Fruit fly (Drosophila melanogaster) whole organism, prepupa: Measurements from ENCODE around the gene CG32987.

Source experiments
- CG10631 ChIP-seq: fragments of 200-800 bp; sonication (Bioruptor generic); optimal IDR thresholded peaks from 2 replicates; lab custom pipeline; 2016; ENCODE audit warnings: missing biosample characterization, missing genetic modification characterization
- CG10669 ChIP-seq: fragments of 200-800 bp; sonication (Bioruptor generic); optimal IDR thresholded peaks from 3 replicates; lab custom pipeline; 2018; ENCODE audit warnings: missing biosample characterization, mild to moderate bottlenecking, missing genetic modification characterization, moderate library complexity
- CG11294 ChIP-seq: fragments of 200-800 bp; sonication (Bioruptor generic); IDR thresholded peaks from 2 replicates; pipeline ENCODE4 v1.3.6; 2022; ENCODE audit warnings: missing biosample characterization, missing genetic modification characterization
- CG11762 ChIP-seq: fragments of 200-800 bp; sonication (Bioruptor generic); optimal IDR thresholded peaks from 3 replicates; lab custom pipeline; 2016; ENCODE audit warnings: missing biosample characterization, missing genetic modification characterization; ENCODE audit not compliant: insufficient read depth
- CG11902 ChIP-seq: fragments of 200-800 bp; sonication (Bioruptor generic); optimal IDR thresholded peaks from 3 replicates; lab custom pipeline; 2016; ENCODE audit warnings: missing biosample characterization, missing genetic modification characterization
- CG15336 ChIP-seq: fragments of 200-800 bp; sonication (Bioruptor generic); IDR thresholded peaks from 2 replicates; pipeline ENCODE4 v1.3.6; 2022; ENCODE audit warnings: missing biosample characterization, missing genetic modification characterization
- CG1621 ChIP-seq: fragments of 200-800 bp; sonication (Bioruptor generic); optimal IDR thresholded peaks from 3 replicates; lab custom pipeline; 2018; ENCODE audit warnings: missing biosample characterization, mild to moderate bottlenecking, missing genetic modification characterization
- CG16779 ChIP-seq: fragments of 200-800 bp; sonication (Bioruptor generic); optimal IDR thresholded peaks from 3 replicates; lab custom pipeline; 2017; ENCODE audit warnings: missing biosample characterization, mild to moderate bottlenecking, missing genetic modification characterization
- CG3032 ChIP-seq: fragments of 200-800 bp; optimal IDR thresholded peaks from 2 replicates; lab custom pipeline; 2019; ENCODE audit warnings: missing biosample characterization, mild to moderate bottlenecking, missing genetic modification characterization, moderate library complexity
- CG32006 ChIP-seq: fragments of 200-800 bp; sonication (Bioruptor generic); optimal IDR thresholded peaks from 3 replicates; lab custom pipeline; 2017; ENCODE audit warnings: missing biosample characterization, mild to moderate bottlenecking, missing genetic modification characterization
- CG34406 ChIP-seq: fragments of 200-800 bp; sonication (Bioruptor generic); optimal IDR thresholded peaks from 3 replicates; lab custom pipeline; 2016; ENCODE audit warnings: missing biosample characterization, missing genetic modification characterization
- CG3919 ChIP-seq: fragments of 200-800 bp; sonication (Bioruptor generic); optimal IDR thresholded peaks from 3 replicates; lab custom pipeline; 2016; ENCODE audit warnings: missing biosample characterization, missing genetic modification characterization
- CG6792 ChIP-seq: fragments of 200-800 bp; sonication (Bioruptor generic); optimal IDR thresholded peaks from 3 replicates; lab custom pipeline; 2016; ENCODE audit warnings: missing biosample characterization, missing genetic modification characterization
- CG6808 ChIP-seq: fragments of 200-800 bp; sonication (Bioruptor generic); optimal IDR thresholded peaks from 3 replicates; lab custom pipeline; 2017; ENCODE audit warnings: missing biosample characterization, missing genetic modification characterization, mild to moderate bottlenecking, moderate library complexity, missing genetic modification reagents
- CG7368 ChIP-seq: fragments of 200-800 bp; sonication (Bioruptor generic); optimal IDR thresholded peaks from 3 replicates; lab custom pipeline; 2016; ENCODE audit warnings: missing biosample characterization, missing genetic modification characterization
- CG8119 ChIP-seq: fragments of 200-800 bp; sonication (Bioruptor generic); IDR thresholded peaks from 3 replicates; pipeline ENCODE4 v1.3.6; 2022; ENCODE audit warnings: missing biosample characterization, missing genetic modification characterization
- CG8632 ChIP-seq: fragments of 200-800 bp; sonication (Bioruptor generic); optimal IDR thresholded peaks from 3 replicates; lab custom pipeline; 2016; ENCODE audit warnings: missing biosample characterization, missing genetic modification characterization
- CG9139 ChIP-seq: fragments of 200-800 bp; sonication (Bioruptor generic); optimal IDR thresholded peaks from 3 replicates; lab custom pipeline; 2017; ENCODE audit warnings: missing biosample characterization, mild to moderate bottlenecking, missing genetic modification characterization
- Eip78C ChIP-seq: fragments of 200-800 bp; sonication (Bioruptor generic); peaks from one replicate; lab custom pipeline; 2016; ENCODE audit warnings: missing biosample characterization, missing genetic modification characterization
- Eip93F ChIP-seq: fragments of 200-800 bp; sonication (Bioruptor generic); optimal IDR thresholded peaks from 2 replicates; lab custom pipeline; 2016; ENCODE audit warnings: missing biosample characterization, mild to moderate bottlenecking, missing genetic modification characterization
- Ets96B ChIP-seq: fragments of 200-800 bp; optimal IDR thresholded peaks from 2 replicates; lab custom pipeline; 2019; ENCODE audit warnings: missing biosample characterization, mild to moderate bottlenecking, missing genetic modification characterization, moderate library complexity
- Hr39 ChIP-seq: fragments of 200-800 bp; sonication (Bioruptor generic); optimal IDR thresholded peaks from 2 replicates; lab custom pipeline; 2016; ENCODE audit warnings: missing biosample characterization, missing genetic modification characterization
- Hr4 ChIP-seq: fragments of 200-800 bp; sonication (Bioruptor generic); optimal IDR thresholded peaks from 3 replicates; lab custom pipeline; 2016; ENCODE audit warnings: missing biosample characterization, missing genetic modification characterization
- Lpt ChIP-seq: fragments of 200-800 bp; sonication (Bioruptor generic); optimal IDR thresholded peaks from 3 replicates; lab custom pipeline; 2016; ENCODE audit warnings: missing biosample characterization, missing genetic modification characterization
- Met ChIP-seq: fragments of 200-800 bp; sonication (Bioruptor generic); optimal IDR thresholded peaks from 3 replicates; lab custom pipeline; 2016; ENCODE audit warnings: missing biosample characterization, missing genetic modification characterization
- OdsH ChIP-seq: fragments of 200-800 bp; sonication (Bioruptor generic); optimal IDR thresholded peaks from 3 replicates; lab custom pipeline; 2016; ENCODE audit warnings: missing biosample characterization, missing genetic modification characterization
- Smox ChIP-seq: fragments of 200-800 bp; sonication (Bioruptor generic); optimal IDR thresholded peaks from 3 replicates; lab custom pipeline; 2016; ENCODE audit warnings: missing biosample characterization, missing genetic modification characterization
- Sox102F ChIP-seq: fragments of 200-800 bp; sonication (Bioruptor generic); optimal IDR thresholded peaks from 2 replicates; lab custom pipeline; 2016; ENCODE audit warnings: missing biosample characterization, mild to moderate bottlenecking, missing genetic modification characterization
- acj6 ChIP-seq: fragments of 200-800 bp; sonication (Bioruptor generic); optimal IDR thresholded peaks from 3 replicates; lab custom pipeline; 2016; ENCODE audit warnings: missing biosample characterization, missing genetic modification characterization
- cyc ChIP-seq: fragments of 200-800 bp; sonication (Bioruptor generic); optimal IDR thresholded peaks from 3 replicates; lab custom pipeline; 2016; ENCODE audit warnings: missing biosample characterization, missing genetic modification characterization
- dac ChIP-seq: fragments of 200-800 bp; sonication (Bioruptor generic); optimal IDR thresholded peaks from 2 replicates; lab custom pipeline; 2017; ENCODE audit warnings: missing biosample characterization, mild to moderate bottlenecking, missing genetic modification characterization
- dsx ChIP-seq: fragments of 200-800 bp; optimal IDR thresholded peaks from 3 replicates; lab custom pipeline; 2019; ENCODE audit warnings: missing biosample characterization, mild to moderate bottlenecking, missing genetic modification characterization, moderate library complexity; ENCODE audit not compliant: poor library complexity, severe bottlenecking
- eg ChIP-seq: fragments of 200-800 bp; sonication (Bioruptor generic); IDR thresholded peaks from 3 replicates; pipeline ENCODE4 v1.3.6; 2022; ENCODE audit warnings: missing biosample characterization, missing genetic modification characterization
- esn ChIP-seq: fragments of 200-800 bp; sonication (Bioruptor generic); optimal IDR thresholded peaks from 2 replicates; lab custom pipeline; 2016; ENCODE audit warnings: missing biosample characterization, mild to moderate bottlenecking, missing genetic modification characterization, moderate library complexity
- fd59A ChIP-seq: fragments of 200-800 bp; sonication (Bioruptor generic); optimal IDR thresholded peaks from 2 replicates; lab custom pipeline; 2017; ENCODE audit warnings: missing biosample characterization, mild to moderate bottlenecking, missing genetic modification characterization, missing genetic modification reagents
- fd85E ChIP-seq: fragments of 200-800 bp; sonication (Bioruptor generic); optimal IDR thresholded peaks from 3 replicates; lab custom pipeline; 2016; ENCODE audit warnings: missing biosample characterization, missing genetic modification characterization
- fkh ChIP-seq: fragments of 200-800 bp; sonication (Bioruptor generic); optimal IDR thresholded peaks from 3 replicates; lab custom pipeline; 2017; ENCODE audit warnings: missing biosample characterization, mild to moderate bottlenecking, missing genetic modification characterization, moderate library complexity
- lz ChIP-seq: fragments of 200-800 bp; sonication (Bioruptor generic); optimal IDR thresholded peaks from 3 replicates; lab custom pipeline; 2016; ENCODE audit warnings: missing biosample characterization, missing genetic modification characterization
- pdm3 ChIP-seq: fragments of 200-800 bp; sonication (Bioruptor generic); optimal IDR thresholded peaks from 3 replicates; lab custom pipeline; 2016; ENCODE audit warnings: missing biosample characterization, missing genetic modification characterization
- spab ChIP-seq: fragments of 200-800 bp; sonication (Bioruptor generic); optimal IDR thresholded peaks from 2 replicates; lab custom pipeline; 2017; ENCODE audit warnings: missing biosample characterization, mild to moderate bottlenecking, missing genetic modification characterization, missing genetic modification reagents
- ss ChIP-seq, 2 experiments: fragments of 200-800 bp; sonication (Bioruptor generic); optimal IDR thresholded peaks; 2 replicates in 1 of 2; 3 replicates in 1 of 2; lab custom pipeline; 2017 to 2018; ENCODE audit warnings: mild to moderate bottlenecking in 2 of 2, missing biosample characterization in 2 of 2, missing genetic modification characterization in 2 of 2, moderate library complexity in 1 of 2
- svp ChIP-seq: fragments of 200-800 bp; sonication (Bioruptor generic); peaks from one replicate; lab custom pipeline; 2016; ENCODE audit warnings: missing biosample characterization, missing genetic modification characterization
- topi ChIP-seq: fragments of 200-800 bp; sonication (Bioruptor generic); optimal IDR thresholded peaks from 3 replicates; lab custom pipeline; 2016; ENCODE audit warnings: missing biosample characterization, missing genetic modification characterization
- vri ChIP-seq: fragments of 200-800 bp; sonication (Bioruptor generic); optimal IDR thresholded peaks from 3 replicates; lab custom pipeline; 2016; ENCODE audit warnings: missing biosample characterization, mild to moderate bottlenecking, missing genetic modification characterization

CG32987 gene

dm6 chr2L:8855482-8855881 is 8.1 kb upstream of the CG32987 start (continued):
- peak; percentile 61 for TF ChIP-seq dsx
- peak; percentile 63 for TF ChIP-seq CG3919 (GFP tag; lab: Kevin White, UChicago)
- no peak for TF ChIP-seq CG11762 (GFP tag; lab: Kevin White, UChicago)
- TF ChIP-seq Ets96B = peak; percentile 73
- TF ChIP-seq CG10631 (GFP tag; lab: Kevin White, UChicago) = peak; percentile 40
- peak; percentile 69 for TF ChIP-seq CG3032
- no peak for TF ChIP-seq CG8632 (GFP tag; lab: Kevin White, UChicago)
- TF ChIP-seq Eip78C (GFP tag; lab: Kevin White, UChicago) = peak; percentile 89
- no peak for TF ChIP-seq CG34406 (GFP tag; lab: Kevin White, UChicago)
- no peak for TF ChIP-seq Eip93F (GFP tag; lab: Kevin White, UChicago)
- no peak for TF ChIP-seq pdm3 (GFP tag; lab: Kevin White, UChicago)
- no peak for TF ChIP-seq Lpt (GFP tag; lab: Kevin White, UChicago)
- TF ChIP-seq CG10669 (GFP tag; lab: Kevin White, UChicago) = peak; percentile 62
- TF ChIP-seq CG9139 (GFP tag; lab: Kevin White, UChicago) = peak; percentile 6
- peak; percentile 12 for TF ChIP-seq CG11902 (GFP tag; lab: Kevin White, UChicago)

dm6 chr2L:8857752-8858151 is 5.9 kb upstream of the CG32987 start:
- TF ChIP-seq dac (GFP tag; lab: Kevin White, UChicago) (no peak), Hr39 (GFP tag; lab: Kevin White, UChicago) (no peak), ss (GFP tag; optimal IDR thresholded peaks at IDR 0.05; lab: Kevin White, UChicago) (peak in 1 of 2 experiments; percentile 89), CG8119 (no peak), fd85E (no peak), CG1621 (tag; lab: Kevin White, UChicago) (peak; percentile 32), CG11902 (GFP tag; lab: Kevin White, UChicago) (no peak), vri (GFP tag; lab: Kevin White, UChicago) (no peak), CG16779 (tag; lab: Kevin White, UChicago) (no peak), CG32006 (GFP tag; lab: Kevin White, UChicago) (no peak), dsx (peak; percentile 14), Sox102F (GFP tag; lab: Kevin White, UChicago) (no peak)

- TF ChIP-seq Sox102F (GFP tag; lab: Kevin White, UChicago) (peak; percentile 29), CG11294 (GFP tag; lab: Robert Waterston, UW) (no peak), esn (GFP tag; lab: Kevin White, UChicago) (peak; percentile 27), svp (GFP tag; lab: Kevin White, UChicago) (peak; percentile 60), CG8119 (no peak), Met (GFP tag; lab: Kevin White, UChicago) (peak; percentile 3), fkh (GFP tag; lab: Kevin White, UChicago) (peak; percentile 73), pdm3 (GFP tag; lab: Kevin White, UChicago) (no peak), CG3032 (no peak), spab (GFP tag; lab: Kevin White, UChicago) (no peak), Smox (GFP tag; lab: Kevin White, UChicago) (peak; percentile 9), Hr39 (GFP tag; lab: Kevin White, UChicago) (no peak), vri (GFP tag; lab: Kevin White, UChicago) (peak; percentile 75)
Measured at dm6 chr2L:8859839-8860238, 3.8 kb upstream of the CG32987 start.

dm6 chr2L:8860767-8861166 is 2.8 kb upstream of the CG32987 start:
- TF ChIP-seq CG15336 (GFP tag; lab: Robert Waterston, UW) (peak; percentile 53; the same call in 1 of the 2 replicates), CG11762 (GFP tag; lab: Kevin White, UChicago) (peak; percentile 21), eg (GFP tag; lab: Robert Waterston, UW) (peak; percentile 68; the same call in 2 of the 3 replicates), topi (GFP tag; lab: Kevin White, UChicago) (peak; percentile 72), dac (GFP tag; lab: Kevin White, UChicago) (no peak), cyc (GFP tag; lab: Kevin White, UChicago) (peak; percentile 72), Hr4 (GFP tag; lab: Kevin White, UChicago) (peak; percentile 32), pdm3 (GFP tag; lab: Kevin White, UChicago) (peak; percentile 12), OdsH (GFP tag; lab: Kevin White, UChicago) (peak; percentile 40), Ets96B (peak; percentile 47), CG1621 (tag; lab: Kevin White, UChicago) (peak; percentile 13), acj6 (peak; percentile 52), fd59A (GFP tag; lab: Kevin White, UChicago) (peak; percentile 36), CG8119 (peak; percentile 61; the same call in 1 of the 3 replicates), Hr39 (GFP tag; lab: Kevin White, UChicago) (peak; percentile 59), CG3919 (GFP tag; lab: Kevin White, UChicago) (peak; percentile 67), Eip78C (GFP tag; lab: Kevin White, UChicago) (peak; percentile 78), CG7368 (peak; percentile 27), CG6792 (GFP tag; lab: Kevin White, UChicago) (peak; percentile 40), esn (GFP tag; lab: Kevin White, UChicago) (peak; percentile 43), CG6808 (peak; percentile 45), lz (GFP tag; lab: Kevin White, UChicago) (peak; percentile 50), CG11294 (GFP tag; lab: Robert Waterston, UW) (peak; percentile 54)
